Fruit fly (Drosophila melanogaster): ENCODE data around the gene ntc.
A peak's percentile ranks its signal among the peaks of the same experiment; 100 is the strongest.

Gene ntc

DNA sequence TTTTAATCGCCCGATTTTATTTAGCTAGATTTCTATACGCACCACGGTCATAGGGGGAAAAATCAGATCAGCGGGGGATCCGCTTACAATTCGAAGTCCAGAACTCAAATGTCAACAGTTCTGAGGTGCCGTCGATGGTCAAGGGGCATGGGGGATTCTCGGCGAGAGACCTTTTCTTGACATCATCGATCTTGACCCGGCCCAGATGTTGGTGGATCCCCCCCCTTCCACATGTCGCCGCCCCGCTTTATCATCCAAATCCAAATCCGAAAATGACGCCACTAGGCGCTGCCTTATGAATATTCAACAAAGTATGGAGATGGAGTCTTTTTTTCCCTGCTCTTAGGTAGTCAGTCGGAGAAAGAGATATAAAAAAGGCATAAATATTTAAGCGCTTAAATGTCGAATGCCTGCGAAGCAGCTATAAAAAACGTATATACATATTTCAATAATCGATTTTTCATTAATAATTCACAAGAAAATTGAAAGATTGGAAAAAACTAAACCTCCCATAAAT, 41.6 kb upstream of the ntc start (continued):
- TF ChIP-seq Ptx1 (GFP tag; IDR thresholded peaks at IDR 0.05), result no peak
- TF ChIP-seq sd (tag; optimal IDR thresholded peaks at IDR 0.05), result peak; percentile 23
- no peak for TF ChIP-seq H2.0 (GFP tag; IDR thresholded peaks at IDR 0.05)
- peak in 1 of 2 experiments; percentile 50 for TF ChIP-seq Hr78 (GFP tag; optimal IDR thresholded peaks at IDR 0.05)
- no peak for TF ChIP-seq CG13287 (GFP tag; IDR thresholded peaks at IDR 0.05; ENCODE audit: partially characterized antibody)
- TF ChIP-seq ase (GFP tag; IDR thresholded peaks at IDR 0.05), result no peak
- TF ChIP-seq Atf3 (GFP tag; optimal IDR thresholded peaks at IDR 0.05), result no peak
- TF ChIP-seq ftz-f1 (GFP tag; optimal IDR thresholded peaks at IDR 0.05), result no peak
- no peak for TF ChIP-seq CG33557 (GFP tag; optimal IDR thresholded peaks at IDR 0.05)
- TF ChIP-seq CG8478 (optimal IDR thresholded peaks at IDR 0.05), result no peak
- no peak for TF ChIP-seq Sry-δ (GFP tag; optimal IDR thresholded peaks at IDR 0.05)
- no peak for TF ChIP-seq yki (optimal IDR thresholded peaks at IDR 0.05)
- TF ChIP-seq CG3407 (GFP tag; optimal IDR thresholded peaks at IDR 0.05), result no peak
- TF ChIP-seq Atf-2 (GFP tag; optimal IDR thresholded peaks at IDR 0.05), result no peak
- no peak for TF ChIP-seq CG9437 (GFP tag; optimal IDR thresholded peaks at IDR 0.05)
- no peak for TF ChIP-seq stc (GFP tag; IDR thresholded peaks at IDR 0.05)
- TF ChIP-seq Lim3 (GFP tag; IDR thresholded peaks at IDR 0.05), result no peak
- TF ChIP-seq sob (GFP tag; IDR thresholded peaks at IDR 0.05), result no peak
- no peak for TF ChIP-seq Ada2b (GFP tag; IDR thresholded peaks at IDR 0.05)
- TF ChIP-seq CG17385 (GFP tag; optimal IDR thresholded peaks at IDR 0.05), result no peak
- no peak for TF ChIP-seq CG13424 (tag; optimal IDR thresholded peaks at IDR 0.05)
- TF ChIP-seq Gsc (GFP tag; IDR thresholded peaks at IDR 0.05), result no peak
- TF ChIP-seq NC2β (GFP tag; optimal IDR thresholded peaks at IDR 0.05), result no peak
- no peak for TF ChIP-seq gsb (GFP tag; IDR thresholded peaks at IDR 0.05)
- no peak for TF ChIP-seq dysf (GFP tag; IDR thresholded peaks at IDR 0.05)
- TF ChIP-seq CG9609 (GFP tag; optimal IDR thresholded peaks at IDR 0.05), result no peak
- no peak for TF ChIP-seq h (optimal IDR thresholded peaks at IDR 0.05)
- no peak for TF ChIP-seq Doc3 (GFP tag; IDR thresholded peaks at IDR 0.05; ENCODE audit: partially characterized antibody)
- no peak for TF ChIP-seq CG11093 (GFP tag; IDR thresholded peaks at IDR 0.05)
- TF ChIP-seq CG4730 (GFP tag; IDR thresholded peaks at IDR 0.05), result no peak
- TF ChIP-seq CG15601 (tag; optimal IDR thresholded peaks at IDR 0.05), result no peak
- no peak for TF ChIP-seq CG16815 (GFP tag; optimal IDR thresholded peaks at IDR 0.05)
- peak; percentile 62 for TF ChIP-seq kni (GFP tag; optimal IDR thresholded peaks at IDR 0.05)
- no peak for TF ChIP-seq Atf6 (GFP tag; IDR thresholded peaks at IDR 0.05)
- TF ChIP-seq mam (GFP tag; optimal IDR thresholded peaks at IDR 0.05), result no peak
- no peak for TF ChIP-seq lilli (GFP tag; optimal IDR thresholded peaks at IDR 0.05)
- no peak for TF ChIP-seq Jarid2 (GFP tag; optimal IDR thresholded peaks at IDR 0.05)
- no peak for TF ChIP-seq CG17328 (GFP tag; IDR thresholded peaks at IDR 0.05)
- no peak for TF ChIP-seq Doc2 (GFP tag; IDR thresholded peaks at IDR 0.05)
- no peak for TF ChIP-seq bigmax (GFP tag; optimal IDR thresholded peaks at IDR 0.05)
- TF ChIP-seq CG10274 (GFP tag; optimal IDR thresholded peaks at IDR 0.05), result no peak
- no peak for TF ChIP-seq lmd (GFP tag; IDR thresholded peaks at IDR 0.05)
- no peak for TF ChIP-seq Stat92E (GFP tag; optimal IDR thresholded peaks at IDR 0.05)
- no peak for TF ChIP-seq sim (GFP tag; IDR thresholded peaks at IDR 0.05)
- TF ChIP-seq CG10462 (GFP tag; optimal IDR thresholded peaks at IDR 0.05), result no peak
- no peak for TF ChIP-seq E2f1 (GFP tag; IDR thresholded peaks at IDR 0.05)
- TF ChIP-seq CG12769 (tag; optimal IDR thresholded peaks at IDR 0.05), result peak; percentile 25
- no peak for TF ChIP-seq Xbp1 (GFP tag; optimal IDR thresholded peaks at IDR 0.05)
- TF ChIP-seq CG30020 (tag; optimal IDR thresholded peaks at IDR 0.05), result no peak
